Worm (Caenorhabditis elegans): ENCODE data around the gene F53A9.8.

The F53A9.8 gene

DNA sequence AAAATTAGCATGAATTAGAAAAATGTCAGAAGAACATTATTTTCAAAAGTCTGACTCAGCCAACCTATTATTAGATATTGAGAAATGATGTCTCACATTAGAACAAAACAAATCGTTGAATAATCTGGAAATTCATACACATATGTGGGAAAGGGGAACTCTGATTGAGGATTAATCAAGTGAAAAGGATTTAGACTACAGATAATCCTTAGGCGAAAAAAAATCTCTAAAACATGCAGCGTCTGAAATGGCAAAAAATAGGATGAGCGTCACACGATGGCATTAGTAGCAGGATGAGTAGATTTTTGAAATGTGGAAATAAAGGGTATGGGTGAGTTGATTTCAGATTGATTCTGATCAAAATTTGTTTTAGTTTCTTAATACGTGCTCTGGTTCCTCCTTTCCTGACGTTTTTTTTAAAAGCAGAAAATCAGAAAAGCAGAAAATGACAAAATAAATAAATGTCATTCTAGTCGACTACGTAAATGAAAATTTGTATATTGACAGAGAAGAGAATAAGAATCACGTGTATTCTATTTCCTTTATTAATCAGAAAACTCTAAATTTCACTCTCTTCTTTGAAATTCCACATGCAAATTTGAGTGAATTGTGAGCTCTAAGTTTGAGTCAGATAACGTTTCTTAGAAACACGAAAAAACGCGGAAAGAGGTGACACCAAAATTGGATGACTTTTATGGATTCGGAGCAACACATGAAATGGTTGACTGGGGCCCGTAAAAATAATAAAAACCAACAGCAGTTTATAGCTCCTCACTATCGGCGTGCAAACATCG, 25.7 kb upstream of the F53A9.8 start:
- no peak for TF ChIP-seq unc-120 (tag; optimal IDR thresholded peaks at IDR 0.05; ENCODE audit: poor library complexity, severe bottlenecking)
- TF ChIP-seq ceh-39 (tag; optimal IDR thresholded peaks at IDR 0.05) = no peak
- no peak for TF ChIP-seq hlh-1 (tag; optimal IDR thresholded peaks at IDR 0.05)
- TF ChIP-seq nhr-2 (tag; optimal IDR thresholded peaks at IDR 0.05) = no peak
- no peak for TF ChIP-seq sptf-1 (tag; optimal IDR thresholded peaks at IDR 0.05)
- TF ChIP-seq snpc-4 (tag; optimal IDR thresholded peaks at IDR 0.05) = no peak
- no peak for TF ChIP-seq ceh-83 (GFP tag; optimal IDR thresholded peaks at IDR 0.05)

DNA sequence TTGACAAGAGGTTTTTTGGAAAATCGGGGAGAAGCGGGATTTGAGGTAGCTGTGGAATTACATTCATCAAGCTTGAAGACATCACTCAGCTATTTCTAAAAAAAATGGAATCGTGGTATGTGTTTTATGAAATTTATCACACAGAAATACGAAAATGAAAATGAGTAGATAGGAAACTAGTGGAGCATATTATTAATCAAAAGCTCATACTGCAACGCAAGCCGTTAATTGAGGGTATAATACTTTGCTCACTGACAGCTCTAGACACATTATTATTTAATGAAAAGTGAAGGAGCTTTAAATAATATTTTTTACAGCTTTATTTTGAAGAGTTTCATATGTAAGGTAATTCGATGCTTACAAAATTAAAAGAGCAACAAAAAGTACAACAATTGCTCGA, 24.2 kb upstream of the F53A9.8 start, which contains the start of gene M02D8.7:
Gene M02D8.7, minus strand, starts transcription at position 101 of the 400 bp plus-strand sequence.
- no peak for TF ChIP-seq unc-39 (tag; optimal IDR thresholded peaks at IDR 0.05)
- TF ChIP-seq nhr-12 (tag; optimal IDR thresholded peaks at IDR 0.05) = no peak
- no peak for TF ChIP-seq ceh-83 (GFP tag; optimal IDR thresholded peaks at IDR 0.05)
- no peak for TF ChIP-seq snpc-4 (tag; optimal IDR thresholded peaks at IDR 0.05)
- no peak for TF ChIP-seq tbx-8 (GFP tag; optimal IDR thresholded peaks at IDR 0.05)
- no peak for TF ChIP-seq mls-2 (tag; optimal IDR thresholded peaks at IDR 0.05)
- TF ChIP-seq bed-3 (GFP tag; optimal IDR thresholded peaks at IDR 0.05) = no peak
- no peak for TF ChIP-seq pha-4 (tag; optimal IDR thresholded peaks at IDR 0.05)
- no peak for TF ChIP-seq ceh-43 (GFP tag; optimal IDR thresholded peaks at IDR 0.05)
- no peak for TF ChIP-seq nhr-237 (tag; optimal IDR thresholded peaks at IDR 0.05)
- no peak for TF ChIP-seq mep-1 (tag; optimal IDR thresholded peaks at IDR 0.05)
- no peak for TF ChIP-seq hlh-1 (tag; optimal IDR thresholded peaks at IDR 0.05)
- TF ChIP-seq mab-5 (tag; optimal IDR thresholded peaks at IDR 0.05) = no peak
- TF ChIP-seq flh-1 (GFP tag; optimal IDR thresholded peaks at IDR 0.05) = no peak
- TF ChIP-seq drap-1 (GFP tag; optimal IDR thresholded peaks at IDR 0.05) = no peak
- no peak for TF ChIP-seq unc-62 (GFP tag; optimal IDR thresholded peaks at IDR 0.05)

DNA sequence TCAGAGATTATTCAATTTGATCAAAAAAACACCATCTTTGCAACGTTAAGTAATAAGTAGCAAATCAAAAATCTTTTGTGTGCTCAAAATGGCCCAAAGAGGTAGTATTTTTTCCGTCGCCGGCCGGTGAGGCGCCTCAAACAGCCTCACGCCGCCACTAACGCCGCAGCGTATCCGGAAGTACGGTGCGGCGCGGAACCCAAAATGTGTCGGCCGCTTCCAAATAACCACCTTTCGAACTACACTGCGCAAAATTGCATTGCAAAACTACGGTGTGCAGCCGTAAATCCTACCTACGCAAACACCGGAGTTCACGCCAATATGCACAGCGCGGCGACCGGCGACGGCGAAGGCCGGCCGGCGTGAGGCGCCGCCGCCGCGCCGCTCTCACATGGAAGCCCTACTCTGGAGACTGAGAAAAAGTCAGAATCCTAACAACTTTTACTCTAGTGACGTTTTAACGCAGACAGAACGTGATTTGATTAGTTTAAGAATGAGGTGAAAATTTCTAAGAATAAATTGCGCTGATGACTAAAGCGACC, 23.0 kb upstream of the F53A9.8 start:
- TF ChIP-seq sptf-1 (tag; optimal IDR thresholded peaks at IDR 0.05) = no peak
- TF ChIP-seq drap-1 (GFP tag; optimal IDR thresholded peaks at IDR 0.05) = no peak
- no peak for TF ChIP-seq ceh-43 (GFP tag; optimal IDR thresholded peaks at IDR 0.05)
- TF ChIP-seq unc-120 (tag; optimal IDR thresholded peaks at IDR 0.05; ENCODE audit: poor library complexity, severe bottlenecking) = no peak
- no peak for TF ChIP-seq pha-4 (tag; optimal IDR thresholded peaks at IDR 0.05)
- no peak for TF ChIP-seq cnd-1 (tag; optimal IDR thresholded peaks at IDR 0.05)
- no peak for TF ChIP-seq unc-62 (GFP tag; optimal IDR thresholded peaks at IDR 0.05)
- no peak for TF ChIP-seq nhr-76 (tag; optimal IDR thresholded peaks at IDR 0.05)
- TF ChIP-seq lin-13 (tag; optimal IDR thresholded peaks at IDR 0.05) = no peak
- no peak for TF ChIP-seq elt-3 (tag; optimal IDR thresholded peaks at IDR 0.05)

DNA sequence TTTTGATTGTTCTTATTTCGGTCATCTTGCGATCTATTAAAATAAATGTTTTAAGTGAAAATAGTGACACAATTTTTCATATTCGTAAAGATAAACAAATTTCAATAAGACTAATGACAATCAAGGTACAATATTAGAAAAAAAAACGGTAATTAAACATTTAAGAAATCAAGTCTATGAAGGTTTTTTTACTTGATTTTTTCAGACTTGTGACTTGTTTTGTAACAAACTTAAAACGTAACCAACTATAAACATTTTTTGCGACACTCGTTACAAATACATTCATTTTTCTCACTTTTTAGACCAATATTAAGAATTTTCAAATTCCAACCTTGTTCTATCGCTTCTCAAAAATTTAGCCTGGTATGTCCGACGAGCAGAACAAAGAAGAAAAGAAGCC, 20.7 kb upstream of the F53A9.8 start, which contains the start of gene M02D8.2:
Gene M02D8.2, plus strand, starts transcription at position 301 of the 400 bp plus-strand sequence.
- TF ChIP-seq nhr-28 (tag; optimal IDR thresholded peaks at IDR 0.05) (no peak), drap-1 (GFP tag; optimal IDR thresholded peaks at IDR 0.05) (no peak), sem-2 (GFP tag; optimal IDR thresholded peaks at IDR 0.05) (no peak), zip-8 (tag; optimal IDR thresholded peaks at IDR 0.05) (no peak), pha-4 (tag; optimal IDR thresholded peaks at IDR 0.05) (no peak), M03D4.4 (tag; optimal IDR thresholded peaks at IDR 0.05) (no peak), ces-1 (GFP tag; optimal IDR thresholded peaks at IDR 0.05) (no peak), mab-5 (tag; optimal IDR thresholded peaks at IDR 0.05) (no peak), tbx-8 (GFP tag; optimal IDR thresholded peaks at IDR 0.05) (no peak)

DNA sequence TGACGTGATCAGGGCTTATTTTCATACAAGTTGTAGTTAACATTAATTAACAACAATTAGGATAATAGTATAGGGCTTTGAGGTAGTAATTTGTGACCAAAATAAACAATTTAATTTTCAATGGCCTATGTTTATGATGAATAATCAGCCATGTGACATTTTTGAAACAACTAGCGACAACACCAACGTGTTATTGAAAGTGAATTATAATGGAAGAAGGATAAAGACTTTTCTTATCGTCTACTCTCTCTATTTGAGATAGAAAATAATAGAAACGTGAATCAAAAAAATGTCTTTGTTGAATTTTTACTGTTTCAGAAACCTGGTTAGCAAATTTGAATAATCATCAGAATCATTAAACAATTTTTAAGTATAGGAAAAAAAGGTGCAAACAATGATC, 19.1 kb upstream of the F53A9.8 start:
- TF ChIP-seq mls-2 (tag; optimal IDR thresholded peaks at IDR 0.05) = no peak
- no peak for TF ChIP-seq zip-8 (tag; optimal IDR thresholded peaks at IDR 0.05)
- no peak for TF ChIP-seq ham-2 (GFP tag; optimal IDR thresholded peaks at IDR 0.05)
- no peak for TF ChIP-seq unc-120 (tag; optimal IDR thresholded peaks at IDR 0.05; ENCODE audit: poor library complexity, severe bottlenecking)
- TF ChIP-seq snpc-4 (tag; optimal IDR thresholded peaks at IDR 0.05) = no peak
- TF ChIP-seq ceh-43 (GFP tag; optimal IDR thresholded peaks at IDR 0.05) = no peak
- no peak for TF ChIP-seq nhr-2 (tag; optimal IDR thresholded peaks at IDR 0.05)
- TF ChIP-seq blmp-1 (tag; optimal IDR thresholded peaks at IDR 0.05) = no peak
- TF ChIP-seq lin-13 (tag; optimal IDR thresholded peaks at IDR 0.05) = no peak
- no peak for TF ChIP-seq nhr-12 (tag; optimal IDR thresholded peaks at IDR 0.05)
- no peak for TF ChIP-seq ztf-11 (tag; optimal IDR thresholded peaks at IDR 0.05)
- TF ChIP-seq ces-1 (GFP tag; optimal IDR thresholded peaks at IDR 0.05) = no peak
- no peak for TF ChIP-seq hlh-1 (tag; optimal IDR thresholded peaks at IDR 0.05)
- TF ChIP-seq elt-3 (tag; optimal IDR thresholded peaks at IDR 0.05) = no peak
- no peak for TF ChIP-seq unc-62 (GFP tag; optimal IDR thresholded peaks at IDR 0.05)

All from whole organism, mixed stage, embryonic.